Fruit fly (Drosophila melanogaster) whole organism, embryonic: ENCODE data around the gene kud.
A peak's percentile ranks its signal among the peaks of the same experiment; 100 is the strongest.

Experiments
- Adf1 ChIP-seq: fragments of 200-800 bp; sonication (Bioruptor generic); IDR thresholded peaks from 2 replicates; pipeline ENCODE4 v1.3.6; 2022; ENCODE audit warnings: missing biosample characterization, missing genetic modification characterization
- Aef1 ChIP-seq: fragments of 200-800 bp; sonication (Bioruptor generic); IDR thresholded peaks from 3 replicates; pipeline ENCODE4 v1.3.6; 2022; ENCODE audit warnings: missing biosample characterization, missing genetic modification characterization
- Bteb2 ChIP-seq: fragments of 200-800 bp; sonication (Bioruptor generic); optimal IDR thresholded peaks from 2 replicates; lab custom pipeline; 2016; ENCODE audit warnings: missing biosample characterization, missing genetic modification characterization
- CG10147 ChIP-seq: fragments of 200-800 bp; sonication (Bioruptor generic); optimal IDR thresholded peaks from 2 replicates; lab custom pipeline; 2019; ENCODE audit warnings: missing biosample characterization, mild to moderate bottlenecking, missing genetic modification characterization, moderate library complexity
- CG10654 ChIP-seq: fragments of 200-800 bp; sonication (Bioruptor generic); optimal IDR thresholded peaks from 2 replicates; lab custom pipeline; 2016; ENCODE audit warnings: missing biosample characterization, missing genetic modification characterization
- CG11504 ChIP-seq: fragments of 200-800 bp; sonication (Bioruptor generic); optimal IDR thresholded peaks from 3 replicates; lab custom pipeline; 2019; ENCODE audit warnings: missing biosample characterization, mild to moderate bottlenecking, missing genetic modification characterization, moderate library complexity
- CG12744 ChIP-seq: fragments of 200-800 bp; sonication (Bioruptor generic); optimal IDR thresholded peaks from 2 replicates; lab custom pipeline; 2016; ENCODE audit warnings: missing biosample characterization, missing genetic modification characterization
- CG13296 ChIP-seq: fragments of 200-800 bp; sonication (Bioruptor generic); optimal IDR thresholded peaks from 3 replicates; lab custom pipeline; 2018; ENCODE audit warnings: missing biosample characterization, mild to moderate bottlenecking, missing genetic modification characterization
- CG14667 ChIP-seq: fragments of 200-800 bp; sonication (Bioruptor generic); IDR thresholded peaks from 2 replicates; pipeline ENCODE4 v1.3.6; 2022; ENCODE audit warnings: missing biosample characterization, missing genetic modification characterization
- CG15514 ChIP-seq: fragments of 200-800 bp; sonication (Bioruptor generic); optimal IDR thresholded peaks from 3 replicates; lab custom pipeline; 2017; ENCODE audit warnings: missing biosample characterization, missing genetic modification characterization, mild to moderate bottlenecking, moderate library complexity, missing genetic modification reagents
- CG15696 ChIP-seq: fragments of 200-800 bp; sonication (Bioruptor generic); optimal IDR thresholded peaks from 2 replicates; lab custom pipeline; 2019; ENCODE audit warnings: missing biosample characterization, mild to moderate bottlenecking, missing genetic modification characterization, moderate library complexity
- CG16863 ChIP-seq: fragments of 200-800 bp; sonication (Bioruptor generic); optimal IDR thresholded peaks from 3 replicates; lab custom pipeline; 2016; ENCODE audit warnings: missing biosample characterization, missing genetic modification characterization
- CG17359 ChIP-seq: fragments of 200-800 bp; sonication (Bioruptor generic); optimal IDR thresholded peaks from 3 replicates; lab custom pipeline; 2018; ENCODE audit warnings: missing biosample characterization, mild to moderate bottlenecking, missing genetic modification characterization, moderate library complexity
- CG1832 ChIP-seq: fragments of 200-800 bp; sonication (Bioruptor generic); optimal IDR thresholded peaks from 2 replicates; lab custom pipeline; 2017; ENCODE audit warnings: missing biosample characterization, mild to moderate bottlenecking, missing genetic modification characterization, inconsistent platforms
- CG18599 ChIP-seq: fragments of 200-800 bp; sonication (Bioruptor generic); optimal IDR thresholded peaks from 3 replicates; lab custom pipeline; 2017; ENCODE audit warnings: missing biosample characterization, missing genetic modification characterization, mild to moderate bottlenecking, moderate library complexity, missing genetic modification reagents
- CG2120 ChIP-seq: fragments of 200-800 bp; sonication (Bioruptor generic); optimal IDR thresholded peaks from 3 replicates; lab custom pipeline; 2016; ENCODE audit warnings: missing biosample characterization, missing genetic modification characterization
- CG32532 ChIP-seq: fragments of 200-800 bp; sonication (Bioruptor generic); IDR thresholded peaks from 2 replicates; pipeline ENCODE4 v1.3.6; 2022; ENCODE audit warnings: missing biosample characterization, missing genetic modification characterization
- CG32767 ChIP-seq: fragments of 200-800 bp; sonication (Bioruptor generic); IDR thresholded peaks from 2 replicates; pipeline ENCODE4 v1.3.6; 2022; ENCODE audit warnings: missing biosample characterization, missing genetic modification characterization
- CG4730 ChIP-seq: fragments of 200-800 bp; sonication (Bioruptor generic); IDR thresholded peaks from 2 replicates; pipeline ENCODE4 v1.3.6; 2022; ENCODE audit warnings: missing biosample characterization, missing genetic modification characterization
- CG6765 ChIP-seq: fragments of 200-800 bp; sonication (Bioruptor generic); optimal IDR thresholded peaks from 3 replicates; lab custom pipeline; 2017; ENCODE audit warnings: missing biosample characterization, mild to moderate bottlenecking, missing genetic modification characterization
- CG7839 ChIP-seq: fragments of 200-800 bp; sonication (Bioruptor generic); optimal IDR thresholded peaks from 3 replicates; lab custom pipeline; 2018; ENCODE audit warnings: missing biosample characterization, mild to moderate bottlenecking, missing genetic modification characterization, moderate library complexity
- CG7928 ChIP-seq: fragments of 200-800 bp; sonication (Bioruptor generic); optimal IDR thresholded peaks from 2 replicates; lab custom pipeline; 2017; ENCODE audit warnings: missing biosample characterization, mild to moderate bottlenecking, missing genetic modification characterization
- CG8281 ChIP-seq: fragments of 200-800 bp; sonication (Bioruptor generic); optimal IDR thresholded peaks from 2 replicates; lab custom pipeline; 2018; ENCODE audit warnings: missing biosample characterization, mild to moderate bottlenecking, missing genetic modification characterization, moderate library complexity
- CG8290 ChIP-seq, 3 experiments: fragments of 200-800 bp; sonication (Bioruptor generic); optimal IDR thresholded peaks; 2 replicates each; lab custom pipeline; 2016 to 2019; ENCODE audit warnings: missing biosample characterization in 3 of 3, missing genetic modification characterization in 3 of 3, mild to moderate bottlenecking in 2 of 3, moderate library complexity in 1 of 3
- CG9437 ChIP-seq: fragments of 200-800 bp; sonication (Bioruptor generic); optimal IDR thresholded peaks from 2 replicates; lab custom pipeline; 2018; ENCODE audit warnings: missing biosample characterization, mild to moderate bottlenecking, missing genetic modification characterization
- CoRest ChIP-seq: fragments of 200-800 bp; sonication (Bioruptor generic); optimal IDR thresholded peaks from 3 replicates; lab custom pipeline; 2018; ENCODE audit warnings: missing biosample characterization, mild to moderate bottlenecking, missing genetic modification characterization, moderate library complexity
- Dek ChIP-seq: fragments of 200-800 bp; sonication (Bioruptor generic); optimal IDR thresholded peaks from 3 replicates; lab custom pipeline; 2019; ENCODE audit warnings: missing biosample characterization, mild to moderate bottlenecking, missing genetic modification characterization, moderate library complexity
- Dp ChIP-seq: fragments of 200-800 bp; sonication (Bioruptor generic); optimal IDR thresholded peaks from 2 replicates; lab custom pipeline; 2018; ENCODE audit warnings: missing biosample characterization, mild to moderate bottlenecking, missing genetic modification characterization, moderate library complexity
- Drgx ChIP-seq: fragments of 200-800 bp; sonication (Bioruptor generic); IDR thresholded peaks from 2 replicates; pipeline ENCODE4 v1.3.6; 2022; ENCODE audit warnings: missing biosample characterization, missing genetic modification characterization
- Fer3 ChIP-seq: fragments of 200-800 bp; sonication (Bioruptor generic); optimal IDR thresholded peaks from 2 replicates; lab custom pipeline; 2018; ENCODE audit warnings: missing biosample characterization, mild to moderate bottlenecking, missing genetic modification characterization, moderate library complexity
- HLH3B ChIP-seq: fragments of 200-800 bp; sonication (Bioruptor generic); IDR thresholded peaks from 2 replicates; pipeline ENCODE4 v1.3.6; 2022; ENCODE audit warnings: missing biosample characterization, missing genetic modification characterization
- Oaz ChIP-seq: fragments of 200-800 bp; sonication (Bioruptor generic); IDR thresholded peaks from 2 replicates; pipeline ENCODE4 v1.3.6; 2022; ENCODE audit warnings: missing biosample characterization, missing genetic modification characterization
- Sry-β ChIP-seq: fragments of 200-800 bp; sonication (Bioruptor generic); optimal IDR thresholded peaks from 2 replicates; lab custom pipeline; 2018; ENCODE audit warnings: missing biosample characterization, mild to moderate bottlenecking, missing genetic modification characterization, moderate library complexity
- cas ChIP-seq: fragments of 200-800 bp; sonication (Bioruptor generic); IDR thresholded peaks from 2 replicates; pipeline ENCODE4 v1.3.6; 2022; ENCODE audit warnings: missing biosample characterization, missing genetic modification characterization
- fd102C ChIP-seq: fragments of 200-800 bp; sonication (Bioruptor generic); optimal IDR thresholded peaks from 2 replicates; lab custom pipeline; 2018; ENCODE audit warnings: missing biosample characterization, mild to moderate bottlenecking, missing genetic modification characterization, moderate library complexity
- fd3F ChIP-seq: fragments of 200-800 bp; sonication (Bioruptor generic); optimal IDR thresholded peaks from 2 replicates; lab custom pipeline; 2018; ENCODE audit warnings: missing biosample characterization, mild to moderate bottlenecking, missing genetic modification characterization, moderate library complexity
- fd96Cb ChIP-seq: fragments of 200-800 bp; sonication (Bioruptor generic); optimal IDR thresholded peaks from 2 replicates; lab custom pipeline; 2018; ENCODE audit warnings: missing biosample characterization, mild to moderate bottlenecking, missing genetic modification characterization, moderate library complexity
- gfzf ChIP-seq: fragments of 200-800 bp; sonication (Bioruptor generic); optimal IDR thresholded peaks from 2 replicates; lab custom pipeline; 2016; ENCODE audit warnings: missing biosample characterization, mild to moderate bottlenecking, missing genetic modification characterization, moderate library complexity
- pan ChIP-seq, 4 experiments: fragments of >200 bp in 3 of 4; fragments of 200-800 bp in 1 of 4; sonication (Bioruptor generic) in 1 of 4; optimal IDR thresholded peaks in 3 of 4; IDR thresholded peaks in 1 of 4; 2 replicates each; pipeline versions ENCODE4 v1.3.6 to Lab custom; 2017 to 2022; ENCODE audit warnings: missing biosample characterization in 2 of 4, missing genetic modification characterization in 2 of 4, mixed read lengths in 1 of 4
- pho ChIP-seq: fragments of 200-800 bp; sonication (Bioruptor generic); optimal IDR thresholded peaks from 2 replicates; lab custom pipeline; 2016; ENCODE audit warnings: missing biosample characterization, missing genetic modification characterization
- prd ChIP-seq, 3 experiments: fragments of >200 bp in 2 of 3; fragments of 200-800 bp in 1 of 3; sonication (Bioruptor generic) in 1 of 3; optimal IDR thresholded peaks in 2 of 3; IDR thresholded peaks in 1 of 3; 2 replicates in 2 of 3; 3 replicates in 1 of 3; pipeline versions ENCODE4 v1.3.6 to Lab custom; 2017 to 2022; ENCODE audit warnings: missing biosample characterization in 1 of 3, missing genetic modification characterization in 1 of 3
- pros ChIP-seq: fragments of 200-800 bp; sonication (Bioruptor generic); optimal IDR thresholded peaks from 3 replicates; lab custom pipeline; 2019; ENCODE audit warnings: missing biosample characterization, mild to moderate bottlenecking, missing genetic modification characterization, moderate library complexity
- slbo ChIP-seq: fragments of 200-800 bp; sonication (Bioruptor generic); IDR thresholded peaks from 2 replicates; pipeline ENCODE4 v1.3.6; 2022; ENCODE audit warnings: missing biosample characterization, missing genetic modification characterization
- sob ChIP-seq: fragments of 200-800 bp; sonication (Bioruptor generic); IDR thresholded peaks from 2 replicates; pipeline ENCODE4 v1.3.6; 2022; ENCODE audit warnings: missing biosample characterization, missing genetic modification characterization
- tgo ChIP-seq: fragments of 200-800 bp; sonication (Bioruptor generic); IDR thresholded peaks from 3 replicates; pipeline ENCODE4 v1.3.6; 2022; ENCODE audit warnings: missing biosample characterization, missing genetic modification characterization
- wdn ChIP-seq: fragments of 200-800 bp; sonication (Bioruptor generic); IDR thresholded peaks from 2 replicates; pipeline ENCODE4 v1.3.6; 2022; ENCODE audit warnings: missing biosample characterization, missing genetic modification characterization
- yki ChIP-seq: fragments of >200 bp; optimal IDR thresholded peaks from 3 replicates; lab custom pipeline; 2018
- z ChIP-seq: fragments of 200-800 bp; sonication (Bioruptor generic); IDR thresholded peaks from 3 replicates; pipeline ENCODE4 v1.3.6; 2022; ENCODE audit warnings: missing biosample characterization, missing genetic modification characterization
- zf30C ChIP-seq: fragments of 200-800 bp; sonication (Bioruptor generic); optimal IDR thresholded peaks from 3 replicates; lab custom pipeline; 2018; ENCODE audit warnings: missing biosample characterization, mild to moderate bottlenecking, missing genetic modification characterization

The kud gene

DNA sequence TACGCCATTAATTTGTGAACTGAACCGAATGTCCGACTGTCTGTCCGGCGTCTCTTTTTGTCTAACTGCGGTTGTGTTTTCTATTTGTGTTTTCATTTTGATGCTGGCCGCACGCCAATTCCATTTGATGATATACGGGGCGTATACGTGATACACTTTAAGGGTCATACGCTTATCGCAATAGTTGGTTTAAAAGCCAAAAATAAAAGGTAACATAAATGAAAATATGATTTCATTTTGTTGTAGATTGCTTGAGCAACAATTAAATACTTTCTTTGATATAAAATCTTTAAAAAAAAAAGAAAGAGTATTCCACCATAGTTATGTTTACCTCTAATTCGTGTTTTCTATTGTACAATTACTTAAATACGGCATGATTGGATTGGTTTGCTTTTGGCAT is 40.3 kb upstream of the kud start (continued):
- TF ChIP-seq Fer3 (tag; lab: Kevin White, UChicago) (peak; percentile 59), CG16863 (GFP tag; lab: Kevin White, UChicago) (no peak), CG6765 (GFP tag; lab: Kevin White, UChicago) (no peak), slbo (GFP tag; lab: Robert Waterston, UW) (peak; percentile 73), CG12744 (GFP tag; lab: Kevin White, UChicago) (no peak), pho (GFP tag; lab: Kevin White, UChicago) (peak; percentile 6), Sry-β (GFP tag; lab: Kevin White, UChicago) (no peak), CG11504 (tag; lab: Kevin White, UChicago) (peak; percentile 47), Adf1 (GFP tag; lab: Robert Waterston, UW) (peak; percentile 34; the same call in 1 of the 2 replicates), CG10654 (GFP tag; lab: Kevin White, UChicago) (no peak), CG7928 (GFP tag; lab: Kevin White, UChicago) (no peak), Oaz (GFP tag; lab: Robert Waterston, UW) (no peak), zf30C (GFP tag; lab: Kevin White, UChicago) (no peak), prd (optimal IDR thresholded peaks at IDR 0.05; lab: Kevin White, UChicago) (no peak), prd (GFP tag; IDR thresholded peaks at IDR 0.05; lab: Robert Waterston, UW) (0 out of 3 replicates have a peak, but pooled peaks have one; percentile 22), CG7839 (tag; lab: Kevin White, UChicago) (peak; percentile 43), CG4730 (GFP tag; lab: Robert Waterston, UW) (0 out of 2 replicates have a peak, but pooled peaks have one; percentile 13), Aef1 (GFP tag; lab: Robert Waterston, UW) (peak; percentile 52; the same call in 2 of the 3 replicates), Dp (GFP tag; lab: Kevin White, UChicago) (no peak), pan (optimal IDR thresholded peaks at IDR 0.05; lab: Kevin White, UChicago) (no peak), pan (GFP tag; optimal IDR thresholded peaks at IDR 0.05 in 1 of 2, IDR thresholded peaks at IDR 0.05 in 1 of 2) (peak in 1 of 2 experiments; percentile 72), gfzf (no peak), sob (GFP tag; lab: Robert Waterston, UW) (peak; percentile 45; the same call in 1 of the 2 replicates), fd102C (GFP tag; lab: Kevin White, UChicago) (no peak), CG32532 (GFP tag; lab: Robert Waterston, UW) (peak; percentile 83), CG32767 (GFP tag; lab: Robert Waterston, UW) (no peak), CG9437 (GFP tag; lab: Kevin White, UChicago) (no peak), fd3F (peak; percentile 24), Drgx (GFP tag; lab: Robert Waterston, UW) (peak; percentile 28; the same call in 1 of the 2 replicates), HLH3B (no peak), wdn (0 out of 2 replicates have a peak, but pooled peaks have one; percentile 7), CG8281 (no peak), tgo (GFP tag; lab: Robert Waterston, UW) (peak; percentile 32; the same call in 1 of the 3 replicates), CG13296 (peak; percentile 61), CG14667 (peak; percentile 25; the same call in 1 of the 2 replicates), pros (GFP tag; lab: Kevin White, UChicago) (no peak), CG15696 (no peak), CG8290 (GFP tag; optimal IDR thresholded peaks at IDR 0.05; lab: Kevin White, UChicago) (no peak), CG8290 (tag; optimal IDR thresholded peaks at IDR 0.05; lab: Kevin White, UChicago) (no peak), CG2120 (peak; percentile 72), fd96Cb (tag; lab: Kevin White, UChicago) (no peak), cas (GFP tag; lab: Robert Waterston, UW) (peak; percentile 51; the same call in 1 of the 2 replicates), CG15514 (peak; percentile 40), Dek (tag; lab: Kevin White, UChicago) (peak; percentile 18), Bteb2 (no peak), CG17359 (tag; lab: Kevin White, UChicago) (peak; percentile 41), yki (lab: Kevin White, UChicago) (no peak), CG18599 (peak; percentile 45), CoRest (peak; percentile 38), CG1832 (no peak), CG10147 (peak; percentile 22), z (GFP tag; lab: Robert Waterston, UW) (no peak)
